Worm (Caenorhabditis elegans) whole organism, L1 larva: ENCODE results near the gene F58A3.3.

ENCODE experiments used
- C04F5.9 ChIP-seq: sonication (generic microtip); optimal IDR thresholded peaks from 2 replicates; lab custom pipeline; 2016; ENCODE audit warnings: missing genetic modification characterization, missing compliant biosample characterization
- C16A3.4 ChIP-seq: fragments of 150-350 bp; optimal IDR thresholded peaks from 2 replicates; lab custom pipeline; 2014; ENCODE audit warnings: missing biosample characterization, missing genetic modification characterization
- C34B4.2 ChIP-seq: sonication (generic microtip); optimal IDR thresholded peaks from 2 replicates; lab custom pipeline; 2017; ENCODE audit warnings: mild to moderate bottlenecking, missing genetic modification characterization, missing compliant biosample characterization
- Y116A8C.19 ChIP-seq: sonication (generic microtip); optimal IDR thresholded peaks from 2 replicates; lab custom pipeline; 2016; ENCODE audit warnings: missing compliant biosample characterization, missing genetic modification characterization, borderline replicate concordance
- ceh-63 ChIP-seq: fragments of 200-800 bp; sonication (Bioruptor generic); optimal IDR thresholded peaks from 2 replicates; lab custom pipeline; 2018; ENCODE audit warnings: mild to moderate bottlenecking, missing genetic modification characterization, missing compliant biosample characterization
- dpl-1 ChIP-seq, 3 experiments: fragments of 150-350 bp in 2 of 3; sonication (generic microtip) in 1 of 3; optimal IDR thresholded peaks; 2 replicates each; lab custom pipeline; 2014 to 2017; ENCODE audit warnings: missing biosample characterization in 3 of 3, missing genetic modification characterization in 3 of 3, missing genetic modification reagents in 3 of 3
- dsc-1 ChIP-seq: sonication (generic microtip); optimal IDR thresholded peaks from 2 replicates; lab custom pipeline; 2016; ENCODE audit warnings: mild to moderate bottlenecking, missing genetic modification characterization, missing compliant biosample characterization
- efl-1 ChIP-seq, 4 experiments: fragments of 150-350 bp; optimal IDR thresholded peaks in 3 of 4; peaks in 1 of 4; 1 replicate in 1 of 4; 2 replicates in 3 of 4; lab custom pipeline; 2014; ENCODE audit warnings: missing biosample characterization in 2 of 4, missing genetic modification characterization in 2 of 4, missing genetic modification reagents in 2 of 4
- efl-3 ChIP-seq: fragments of 200-800 bp; sonication (Bioruptor generic); optimal IDR thresholded peaks from 2 replicates; lab custom pipeline; 2018; ENCODE audit warnings: mild to moderate bottlenecking, missing genetic modification characterization, missing compliant biosample characterization
- egl-27 ChIP-seq, 2 experiments: fragments of 150-350 bp in 1 of 2; sonication (generic microtip); optimal IDR thresholded peaks; 3 replicates each; lab custom pipeline; 2017 to 2018; ENCODE audit warnings: missing biosample characterization in 2 of 2, missing genetic modification characterization in 2 of 2, missing genetic modification reagents in 2 of 2
- elt-2 ChIP-seq: sonication (generic microtip); optimal IDR thresholded peaks from 2 replicates; lab custom pipeline; 2016; ENCODE audit warnings: missing genetic modification characterization, mild to moderate bottlenecking, inconsistent platforms, missing compliant biosample characterization, missing genetic modification reagents
- fkh-10 ChIP-seq: sonication (generic microtip); optimal IDR thresholded peaks from 2 replicates; lab custom pipeline; 2017; ENCODE audit warnings: missing biosample characterization, missing genetic modification reagents, missing genetic modification characterization
- fkh-4 ChIP-seq: sonication (generic microtip); optimal IDR thresholded peaks from 2 replicates; lab custom pipeline; 2016; ENCODE audit warnings: missing compliant biosample characterization, missing genetic modification characterization, borderline replicate concordance
- fos-1 ChIP-seq: fragments of 150-350 bp; optimal IDR thresholded peaks from 2 replicates; lab custom pipeline; 2014; ENCODE audit warnings: missing biosample characterization, missing genetic modification characterization
- jun-1 ChIP-seq: fragments of 150-350 bp; optimal IDR thresholded peaks from 2 replicates; lab custom pipeline; 2014; ENCODE audit warnings: missing biosample characterization, missing genetic modification reagents, missing genetic modification characterization
- lin-13 ChIP-seq: fragments of 150-350 bp; optimal IDR thresholded peaks from 2 replicates; lab custom pipeline; 2014; ENCODE audit warnings: missing biosample characterization, missing genetic modification reagents, missing genetic modification characterization
- lin-15B ChIP-seq: fragments of 150-350 bp; sonication (generic microtip); optimal IDR thresholded peaks from 3 replicates; lab custom pipeline; 2014; ENCODE audit warnings: missing biosample characterization, missing genetic modification characterization
- lin-39 ChIP-seq: fragments of 150-350 bp; optimal IDR thresholded peaks from 2 replicates; lab custom pipeline; 2014; ENCODE audit warnings: missing biosample characterization, missing genetic modification reagents, missing genetic modification characterization
- lsy-2 ChIP-seq, 2 experiments: fragments of 150-350 bp; optimal IDR thresholded peaks; 2 replicates each; lab custom pipeline; 2014; ENCODE audit warnings: missing biosample characterization in 2 of 2, missing genetic modification characterization in 2 of 2
- mdl-1 ChIP-seq, 2 experiments: fragments of 150-350 bp; optimal IDR thresholded peaks; 2 replicates each; lab custom pipeline; 2014 to 2017; ENCODE audit warnings: missing biosample characterization in 2 of 2, missing genetic modification characterization in 2 of 2, inconsistent platforms in 1 of 2
- mep-1 ChIP-seq: fragments of 150-350 bp; optimal IDR thresholded peaks from 2 replicates; lab custom pipeline; 2014; ENCODE audit warnings: missing biosample characterization, missing genetic modification characterization
- nhr-11 ChIP-seq: fragments of 150-350 bp; optimal IDR thresholded peaks from 2 replicates; lab custom pipeline; 2014; ENCODE audit warnings: missing biosample characterization, missing genetic modification characterization
- nhr-12 ChIP-seq: sonication (generic microtip); optimal IDR thresholded peaks from 2 replicates; lab custom pipeline; 2017; ENCODE audit warnings: missing biosample characterization, missing genetic modification characterization
- nhr-19 ChIP-seq: fragments of 200-800 bp; sonication (Bioruptor generic); conservative IDR thresholded peaks from 2 replicates; pipeline ENCODE4 v1.3.6; 2022; ENCODE audit warnings: missing genetic modification characterization, missing compliant biosample characterization
- nhr-237 ChIP-seq: fragments of 150-350 bp; optimal IDR thresholded peaks from 2 replicates; lab custom pipeline; 2014; ENCODE audit warnings: missing biosample characterization, missing genetic modification characterization
- nhr-28 ChIP-seq: fragments of 150-350 bp; optimal IDR thresholded peaks from 2 replicates; lab custom pipeline; 2014; ENCODE audit warnings: missing biosample characterization, missing genetic modification characterization
- nhr-47 ChIP-seq: sonication (generic microtip); optimal IDR thresholded peaks from 2 replicates; lab custom pipeline; 2016; ENCODE audit warnings: mild to moderate bottlenecking, missing genetic modification characterization, moderate library complexity, missing compliant biosample characterization
- nhr-71 ChIP-seq: sonication (generic microtip); optimal IDR thresholded peaks from 2 replicates; lab custom pipeline; 2016; ENCODE audit warnings: mild to moderate bottlenecking, missing genetic modification characterization, moderate library complexity, missing compliant biosample characterization
- nhr-77 ChIP-seq: fragments of 150-350 bp; optimal IDR thresholded peaks from 2 replicates; lab custom pipeline; 2014; ENCODE audit warnings: missing biosample characterization, missing genetic modification characterization
- nhr-84 ChIP-seq: sonication (generic microtip); optimal IDR thresholded peaks from 2 replicates; lab custom pipeline; 2017; ENCODE audit warnings: missing biosample characterization, missing genetic modification characterization
- pag-3 ChIP-seq: sonication (generic microtip); optimal IDR thresholded peaks from 2 replicates; lab custom pipeline; 2017; ENCODE audit warnings: missing genetic modification characterization, mild to moderate bottlenecking, missing compliant biosample characterization, antibody characterized with exemption, borderline replicate concordance; ENCODE audit not compliant: insufficient read depth
- pqm-1 ChIP-seq: sonication (generic microtip); optimal IDR thresholded peaks from 3 replicates; lab custom pipeline; 2017; ENCODE audit warnings: missing biosample characterization, missing genetic modification characterization
- rnt-1 ChIP-seq: sonication (generic microtip); optimal IDR thresholded peaks from 2 replicates; lab custom pipeline; 2016; ENCODE audit warnings: mild to moderate bottlenecking, missing genetic modification characterization, moderate library complexity, missing compliant biosample characterization
- snu-23 ChIP-seq: sonication (generic microtip); optimal IDR thresholded peaks from 2 replicates; lab custom pipeline; 2016; ENCODE audit warnings: missing genetic modification characterization, missing compliant biosample characterization
- sptf-1 ChIP-seq: fragments of 150-350 bp; optimal IDR thresholded peaks from 2 replicates; lab custom pipeline; 2014; ENCODE audit warnings: missing biosample characterization, missing genetic modification characterization
- sup-37 ChIP-seq: fragments of 200-800 bp; sonication (Bioruptor generic); optimal IDR thresholded peaks from 2 replicates; lab custom pipeline; 2018; ENCODE audit warnings: mild to moderate bottlenecking, missing genetic modification characterization, missing compliant biosample characterization
- tlp-1 ChIP-seq: fragments of 150-350 bp; optimal IDR thresholded peaks from 2 replicates; lab custom pipeline; 2014; ENCODE audit warnings: missing biosample characterization, missing genetic modification characterization
- unc-130 ChIP-seq: fragments of 150-350 bp; optimal IDR thresholded peaks from 2 replicates; lab custom pipeline; 2017; ENCODE audit warnings: missing biosample characterization, missing genetic modification characterization, inconsistent platforms
- unc-30 ChIP-seq: sonication (generic microtip); optimal IDR thresholded peaks from 2 replicates; lab custom pipeline; 2017; ENCODE audit warnings: missing biosample characterization, missing genetic modification characterization
- unc-62 ChIP-seq: fragments of 150-350 bp; optimal IDR thresholded peaks from 2 replicates; lab custom pipeline; 2014; ENCODE audit warnings: missing biosample characterization, missing genetic modification reagents, missing genetic modification characterization
- vab-15 ChIP-seq: sonication (generic microtip); optimal IDR thresholded peaks from 2 replicates; lab custom pipeline; 2017; ENCODE audit warnings: missing genotype, mild to moderate bottlenecking, missing genetic modification characterization, missing compliant biosample characterization
- xbp-1 ChIP-seq: sonication (generic microtip); optimal IDR thresholded peaks from 2 replicates; lab custom pipeline; 2016; ENCODE audit warnings: missing genetic modification characterization, missing compliant biosample characterization
- zag-1 ChIP-seq: fragments of 150-350 bp; optimal IDR thresholded peaks from 2 replicates; lab custom pipeline; 2014; ENCODE audit warnings: missing biosample characterization, missing genetic modification characterization
- zip-4 ChIP-seq: fragments of 200-800 bp; sonication (Bioruptor generic); optimal IDR thresholded peaks from 2 replicates; lab custom pipeline; 2018; ENCODE audit warnings: mild to moderate bottlenecking, missing genetic modification characterization, moderate library complexity, missing compliant biosample characterization

F58A3.3 gene

DNA sequence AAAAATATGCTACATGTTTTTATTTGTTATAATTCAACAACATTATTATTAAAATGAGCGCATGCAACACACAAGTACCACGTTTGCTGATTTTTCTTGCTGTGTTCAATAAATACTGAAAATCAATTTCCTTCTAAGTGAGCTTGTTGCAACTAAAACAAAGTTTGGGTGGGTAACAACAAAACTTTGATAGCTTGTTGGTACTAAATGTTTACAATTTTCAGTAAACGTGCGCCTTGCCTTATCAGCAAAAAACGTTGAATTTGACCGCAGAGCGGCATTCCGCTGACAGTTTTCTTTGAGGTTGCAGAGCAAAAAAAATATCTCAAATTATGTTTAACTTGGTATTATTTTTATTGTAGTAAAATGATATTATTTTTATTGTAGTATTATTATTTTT is 31.1 kb upstream of the F58A3.3 start:
- no peak for TF ChIP-seq pqm-1 (tag; lab: Kevin White, UChicago)
- TF ChIP-seq efl-1 (optimal IDR thresholded peaks at IDR 0.05; lab: Kevin White, UChicago) = no peak
- TF ChIP-seq efl-1 (GFP tag; optimal IDR thresholded peaks at IDR 0.05 in 1 of 2; lab: Kevin White, UChicago) = no peak
- TF ChIP-seq dpl-1 (GFP tag; optimal IDR thresholded peaks at IDR 0.05; lab: Kevin White, UChicago) = no peak
- TF ChIP-seq snu-23 (GFP tag; lab: Kevin White, UChicago) = no peak
- TF ChIP-seq dsc-1 (tag; lab: Kevin White, UChicago) = no peak
- TF ChIP-seq rnt-1 (tag; lab: Kevin White, UChicago) = no peak
- TF ChIP-seq efl-3 (GFP tag; lab: Kevin White, UChicago) = no peak
- TF ChIP-seq lin-13 (GFP tag; lab: Kevin White, UChicago) = no peak
- TF ChIP-seq lsy-2 (tag; optimal IDR thresholded peaks at IDR 0.05; lab: Kevin White, UChicago) = no peak
- TF ChIP-seq jun-1 (tag; lab: Kevin White, UChicago) = no peak
- no peak for TF ChIP-seq vab-15 (tag; lab: Kevin White, UChicago)

DNA sequence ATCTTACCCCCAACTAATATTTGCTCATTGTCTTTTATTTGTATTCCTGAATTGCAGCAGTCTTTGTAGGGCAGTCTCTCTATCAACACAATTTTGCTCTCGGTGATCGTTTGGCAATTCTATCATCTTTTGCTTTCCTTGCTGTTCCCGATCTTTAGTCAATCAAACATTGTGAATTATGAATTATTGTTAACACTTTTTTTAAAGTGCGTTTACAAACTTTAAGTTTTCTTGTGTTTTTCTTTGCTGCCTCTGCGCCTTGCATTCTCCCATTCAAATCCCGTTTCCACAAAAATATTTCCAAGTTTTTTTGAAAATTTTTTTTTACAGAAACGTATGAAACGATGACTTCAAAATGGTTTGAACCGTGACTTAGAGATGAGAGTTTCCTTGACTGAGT is 30.4 kb upstream of the F58A3.3 start, which contains the start of gene ver-4:
ver-4 (plus strand) TSS at position 301 of the 400 bp plus-strand sequence.
- no peak for TF ChIP-seq lin-39
- TF ChIP-seq nhr-28 (tag; lab: Kevin White, UChicago) = no peak
- no peak for TF ChIP-seq xbp-1 (tag; lab: Kevin White, UChicago)
- TF ChIP-seq nhr-12 = no peak
- TF ChIP-seq lin-15B (tag; lab: Kevin White, UChicago) = no peak
- TF ChIP-seq nhr-71 = no peak
- TF ChIP-seq pag-3 (tag; lab: Kevin White, UChicago) = no peak
- no peak for TF ChIP-seq fkh-4 (tag; lab: Kevin White, UChicago)
- TF ChIP-seq vab-15 (tag; lab: Kevin White, UChicago) = no peak
- TF ChIP-seq sptf-1 (tag; lab: Kevin White, UChicago) = no peak
- TF ChIP-seq C34B4.2 (tag; lab: Kevin White, UChicago) = no peak
- no peak for TF ChIP-seq fos-1 (tag; lab: Kevin White, UChicago)
- no peak for TF ChIP-seq ceh-63
- TF ChIP-seq C04F5.9 (tag; lab: Kevin White, UChicago) = no peak

DNA sequence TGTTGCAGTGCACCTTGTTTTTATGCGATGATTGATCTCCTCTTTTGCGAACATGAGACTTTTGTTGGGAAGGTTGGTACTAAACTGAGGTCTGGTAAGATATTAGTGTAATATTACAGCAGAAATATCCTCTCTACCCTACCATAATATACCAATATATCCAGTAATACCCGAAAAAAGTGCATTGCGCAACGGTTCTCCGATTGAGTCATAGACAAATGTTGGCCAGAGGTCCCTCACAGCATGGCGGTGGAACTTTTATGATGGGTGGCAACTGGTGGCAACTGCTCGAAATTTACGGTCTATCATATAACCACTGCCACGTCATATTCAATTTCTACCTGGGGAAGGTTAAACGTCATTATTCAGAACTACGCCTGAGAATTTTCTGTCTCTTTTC is 23.2 kb upstream of the F58A3.3 start:
- no peak for TF ChIP-seq nhr-19
- no peak for TF ChIP-seq unc-30 (tag; lab: Kevin White, UChicago)
- TF ChIP-seq egl-27 (tag; optimal IDR thresholded peaks at IDR 0.05; lab: Kevin White, UChicago) = no peak
- TF ChIP-seq zag-1 (tag; lab: Kevin White, UChicago) = no peak
- no peak for TF ChIP-seq mdl-1 (tag; optimal IDR thresholded peaks at IDR 0.05; lab: Kevin White, UChicago)
- no peak for TF ChIP-seq efl-1 (optimal IDR thresholded peaks at IDR 0.05; lab: Kevin White, UChicago)
- peak in 1 of 2 experiments; percentile 6 for TF ChIP-seq efl-1 (GFP tag; optimal IDR thresholded peaks at IDR 0.05 in 1 of 2; lab: Kevin White, UChicago)
- TF ChIP-seq, all 84 proteins: peak for 1

DNA sequence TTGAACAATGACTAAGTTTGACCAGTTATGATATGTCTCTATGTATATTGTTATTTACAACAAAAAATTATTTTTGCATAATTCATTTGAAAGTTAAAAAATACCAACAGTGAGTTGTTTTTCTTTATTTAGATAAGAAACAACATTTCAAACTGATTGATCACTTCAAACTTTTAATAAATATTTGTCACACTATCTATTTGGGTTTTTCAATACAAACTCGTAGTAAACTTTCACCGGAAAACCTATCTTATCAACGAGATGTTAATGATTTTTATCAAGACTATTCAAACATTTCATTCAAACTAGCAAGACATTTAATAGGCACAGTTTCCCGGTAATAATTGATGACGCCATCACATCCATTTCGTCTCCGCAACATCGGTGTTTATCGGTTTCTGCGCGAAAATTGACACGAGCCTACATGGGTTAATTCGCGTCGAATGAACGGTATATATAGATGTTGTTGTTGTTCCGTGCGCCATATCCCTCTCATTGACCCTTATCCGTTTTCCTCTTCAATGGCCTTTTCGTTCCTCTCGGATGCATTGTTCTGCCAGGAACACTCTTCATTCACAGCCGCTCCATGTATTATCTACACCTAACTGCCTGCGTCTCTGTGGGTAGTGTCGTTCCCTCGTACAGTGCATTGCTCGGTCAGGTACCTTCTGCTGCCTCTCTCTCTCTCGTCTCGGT is 22.1 kb upstream of the F58A3.3 start:
- TF ChIP-seq tlp-1 (tag; lab: Kevin White, UChicago) = peak; percentile 17
- no peak for TF ChIP-seq nhr-84
- TF ChIP-seq nhr-47 (tag; lab: Kevin White, UChicago) = no peak
- TF ChIP-seq nhr-237 = no peak
- no peak for TF ChIP-seq jun-1 (tag; lab: Kevin White, UChicago)
- peak; percentile 32 for TF ChIP-seq mep-1
- no peak for TF ChIP-seq fkh-10
- no peak for TF ChIP-seq unc-130 (tag; lab: Kevin White, UChicago)
- TF ChIP-seq xbp-1 (tag; lab: Kevin White, UChicago) = no peak
- TF ChIP-seq nhr-19 = no peak
- TF ChIP-seq nhr-71 = no peak
- no peak for TF ChIP-seq rnt-1 (tag; lab: Kevin White, UChicago)
- TF ChIP-seq efl-1 (optimal IDR thresholded peaks at IDR 0.05; lab: Kevin White, UChicago) = no peak
- no peak for TF ChIP-seq efl-1 (GFP tag; optimal IDR thresholded peaks at IDR 0.05 in 1 of 2; lab: Kevin White, UChicago)
- TF ChIP-seq elt-2 (tag; lab: Kevin White, UChicago) = peak; percentile 57
- TF ChIP-seq dpl-1 (GFP tag; optimal IDR thresholded peaks at IDR 0.05; lab: Kevin White, UChicago) = no peak
- TF ChIP-seq sup-37 = no peak
- no peak for TF ChIP-seq nhr-11 (tag; lab: Kevin White, UChicago)
- TF ChIP-seq nhr-77 (tag; lab: Kevin White, UChicago) = no peak
- no peak for TF ChIP-seq Y116A8C.19 (tag; lab: Kevin White, UChicago)
- no peak for TF ChIP-seq pqm-1 (tag; lab: Kevin White, UChicago)
- TF ChIP-seq C16A3.4 (tag; lab: Kevin White, UChicago) = no peak
- TF ChIP-seq zip-4 = no peak
- no peak for TF ChIP-seq unc-62 (GFP tag; lab: Kevin White, UChicago)
